Fruit fly (Drosophila melanogaster): Measurements from ENCODE around the gene Gr10b.

- TF ChIP-seq CG9705 (GFP tag; optimal IDR thresholded peaks at IDR 0.05), result no peak
- TF ChIP-seq psq (GFP tag; optimal IDR thresholded peaks at IDR 0.05), result no peak
- TF ChIP-seq Hr83 (GFP tag; optimal IDR thresholded peaks at IDR 0.05; ENCODE audit: poor library complexity, severe bottlenecking), result peak; percentile 19
- TF ChIP-seq Myc (optimal IDR thresholded peaks at IDR 0.05), result no peak
- no peak for TF ChIP-seq lola (GFP tag; optimal IDR thresholded peaks at IDR 0.05)
These were observed 14.3 kb upstream of the Gr10b start for dm6 chrX:11427282-11427689.
